Fruit fly (Drosophila melanogaster) whole organism, wandering third instar larva: Measurements from ENCODE around the gene Glyat.

ENCODE experiments used
- CG32264 ChIP-seq: fragments of 200-800 bp; sonication (Bioruptor generic); optimal IDR thresholded peaks from 2 replicates; lab custom pipeline; 2016; ENCODE audit warnings: missing biosample characterization, missing genetic modification characterization
- CG9705 ChIP-seq: fragments of 200-800 bp; sonication (Bioruptor generic); optimal IDR thresholded peaks from 2 replicates; lab custom pipeline; 2018; ENCODE audit warnings: missing biosample characterization, mild to moderate bottlenecking, missing genetic modification characterization
- CrebA ChIP-seq: fragments of 200-800 bp; sonication (Bioruptor generic); optimal IDR thresholded peaks from 2 replicates; lab custom pipeline; 2016; ENCODE audit warnings: missing biosample characterization, mild to moderate bottlenecking, missing genetic modification characterization, borderline replicate concordance
- Dfd ChIP-seq: fragments of >200 bp; optimal IDR thresholded peaks from 2 replicates; lab custom pipeline; 2017; ENCODE audit warnings: missing biosample characterization, missing genetic modification characterization
- Dif ChIP-seq: fragments of 200-275, 200-300 bp; sonication (Bioruptor generic); optimal IDR thresholded peaks from 2 replicates; lab custom pipeline; 2018; ENCODE audit warnings: missing biosample characterization, missing genetic modification characterization; ENCODE audit not compliant: partially characterized antibody
- GATAd ChIP-seq: sonication (Bioruptor generic); optimal IDR thresholded peaks from 2 replicates; lab custom pipeline; 2016; ENCODE audit warnings: missing biosample characterization, missing genetic modification characterization
- HLH106 ChIP-seq: fragments of 200-800 bp; optimal IDR thresholded peaks from 3 replicates; lab custom pipeline; 2019; ENCODE audit warnings: missing biosample characterization, mild to moderate bottlenecking, missing genetic modification characterization, moderate library complexity
- Hnf4 ChIP-seq: fragments of 200-800 bp; sonication (Bioruptor generic); optimal IDR thresholded peaks from 2 replicates; lab custom pipeline; 2016; ENCODE audit warnings: missing biosample characterization, mild to moderate bottlenecking, missing genetic modification characterization
- Hr78 ChIP-seq: fragments of >200 bp; optimal IDR thresholded peaks from 2 replicates; lab custom pipeline; 2017; ENCODE audit warnings: missing biosample characterization, missing genetic modification characterization
- Hr83 ChIP-seq: fragments of 200-300 bp; sonication (Bioruptor generic); optimal IDR thresholded peaks from 2 replicates; lab custom pipeline; 2016; ENCODE audit warnings: missing biosample characterization, mild to moderate bottlenecking, missing genetic modification characterization, moderate library complexity; ENCODE audit not compliant: poor library complexity, severe bottlenecking
- Jra ChIP-seq: sonication (Bioruptor generic); optimal IDR thresholded peaks from 2 replicates; lab custom pipeline; 2016; ENCODE audit warnings: missing biosample characterization, missing genetic modification characterization
- Mio ChIP-seq: sonication (Bioruptor generic); optimal IDR thresholded peaks from 2 replicates; lab custom pipeline; 2016; ENCODE audit warnings: missing biosample characterization, missing genetic modification characterization
- Myc ChIP-seq: fragments of >200 bp; optimal IDR thresholded peaks from 2 replicates; lab custom pipeline; 2017
- N ChIP-seq: fragments of >200 bp; optimal IDR thresholded peaks from 2 replicates; lab custom pipeline; 2018; ENCODE audit warnings: missing biosample characterization, missing external identifiers, missing genetic modification characterization
- OdsH ChIP-seq: fragments of 200-800 bp; sonication (Bioruptor generic); optimal IDR thresholded peaks from 2 replicates; lab custom pipeline; 2016; ENCODE audit warnings: missing biosample characterization, mild to moderate bottlenecking, missing genetic modification characterization
- Rel ChIP-seq, 2 experiments: fragments of 200-800 bp; sonication (Bioruptor generic) in 1 of 2; optimal IDR thresholded peaks; 2 replicates in 1 of 2; 3 replicates in 1 of 2; lab custom pipeline; 2016 to 2019; ENCODE audit warnings: mild to moderate bottlenecking in 2 of 2, missing biosample characterization in 2 of 2, missing genetic modification characterization in 2 of 2, moderate library complexity in 1 of 2
- Sp1 ChIP-seq: fragments of 200-800 bp; sonication (Bioruptor generic); optimal IDR thresholded peaks from 3 replicates; lab custom pipeline; 2019; ENCODE audit warnings: missing biosample characterization, mild to moderate bottlenecking, missing genetic modification characterization, moderate library complexity
- Vsx2 ChIP-seq: fragments of 200-300, 225-300 bp; sonication (Bioruptor generic); optimal IDR thresholded peaks from 2 replicates; lab custom pipeline; 2018; ENCODE audit warnings: missing biosample characterization, missing genetic modification characterization; ENCODE audit not compliant: partially characterized antibody
- br ChIP-seq: fragments of 200-800 bp; sonication (Bioruptor generic); optimal IDR thresholded peaks from 2 replicates; lab custom pipeline; 2016; ENCODE audit warnings: missing biosample characterization, missing genetic modification characterization
- brk ChIP-seq: fragments of 200-800 bp; sonication (Bioruptor generic); optimal IDR thresholded peaks from 2 replicates; lab custom pipeline; 2016; ENCODE audit warnings: missing biosample characterization, mild to moderate bottlenecking, missing genetic modification characterization
- dl ChIP-seq, 2 experiments: fragments of 175-275, 200-275 bp in 1 of 2; fragments of 200-275 bp in 1 of 2; sonication (Bioruptor generic); optimal IDR thresholded peaks; lab custom pipeline; 2018; ENCODE audit warnings: mild to moderate bottlenecking in 2 of 2, missing biosample characterization in 2 of 2, missing genetic modification characterization in 2 of 2, moderate library complexity in 2 of 2; ENCODE audit not compliant: partially characterized antibody in 2 of 2, insufficient read depth in 1 of 2
- dmrt93B ChIP-seq: fragments of 200-800 bp; sonication (Bioruptor generic); optimal IDR thresholded peaks from 2 replicates; lab custom pipeline; 2018; ENCODE audit warnings: missing biosample characterization, mild to moderate bottlenecking, missing genetic modification characterization
- dsf ChIP-seq: sonication (Bioruptor generic); optimal IDR thresholded peaks from 2 replicates; lab custom pipeline; 2016; ENCODE audit warnings: missing biosample characterization, missing genetic modification characterization, borderline replicate concordance
- ey ChIP-seq: fragments of 200-800 bp; sonication (Bioruptor generic); optimal IDR thresholded peaks from 2 replicates; lab custom pipeline; 2016; ENCODE audit warnings: missing biosample characterization, missing genetic modification characterization
- foxo ChIP-seq, 2 experiments: fragments of 200-800 bp; sonication (Bioruptor generic); optimal IDR thresholded peaks; 2 replicates in 1 of 2; 3 replicates in 1 of 2; lab custom pipeline; 2016 to 2017; ENCODE audit warnings: missing biosample characterization in 2 of 2, missing genetic modification characterization in 2 of 2
- fru ChIP-seq: fragments of 200-800 bp; sonication (Bioruptor generic); optimal IDR thresholded peaks from 3 replicates; lab custom pipeline; 2016; ENCODE audit warnings: missing biosample characterization, mild to moderate bottlenecking, missing genetic modification characterization
- h ChIP-seq: fragments of 200-800 bp; sonication (Bioruptor generic); optimal IDR thresholded peaks from 3 replicates; lab custom pipeline; 2016; ENCODE audit warnings: missing biosample characterization, mild to moderate bottlenecking, missing genetic modification characterization
- lola ChIP-seq: fragments of >200 bp; optimal IDR thresholded peaks from 2 replicates; lab custom pipeline; 2017; ENCODE audit warnings: missing biosample characterization, missing genetic modification characterization
- pan ChIP-seq: fragments of >200 bp; optimal IDR thresholded peaks from 2 replicates; lab custom pipeline; 2017
- psq ChIP-seq: fragments of 200-800 bp; sonication (Bioruptor generic); optimal IDR thresholded peaks from 3 replicates; lab custom pipeline; 2017; ENCODE audit warnings: missing biosample characterization, mild to moderate bottlenecking, missing genetic modification characterization, moderate library complexity
- rgr ChIP-seq: fragments of 200-800 bp; sonication (Bioruptor generic); optimal IDR thresholded peaks from 3 replicates; lab custom pipeline; 2016; ENCODE audit warnings: missing biosample characterization, mild to moderate bottlenecking, missing genetic modification characterization
- sv ChIP-seq: fragments of 200-800 bp; sonication (Bioruptor generic); optimal IDR thresholded peaks from 3 replicates; lab custom pipeline; 2016; ENCODE audit warnings: missing biosample characterization, missing genetic modification characterization
- woc ChIP-seq: sonication (Bioruptor generic); optimal IDR thresholded peaks from 2 replicates; lab custom pipeline; 2016; ENCODE audit warnings: missing biosample characterization, mild to moderate bottlenecking, missing genetic modification characterization

Glyat gene

DNA sequence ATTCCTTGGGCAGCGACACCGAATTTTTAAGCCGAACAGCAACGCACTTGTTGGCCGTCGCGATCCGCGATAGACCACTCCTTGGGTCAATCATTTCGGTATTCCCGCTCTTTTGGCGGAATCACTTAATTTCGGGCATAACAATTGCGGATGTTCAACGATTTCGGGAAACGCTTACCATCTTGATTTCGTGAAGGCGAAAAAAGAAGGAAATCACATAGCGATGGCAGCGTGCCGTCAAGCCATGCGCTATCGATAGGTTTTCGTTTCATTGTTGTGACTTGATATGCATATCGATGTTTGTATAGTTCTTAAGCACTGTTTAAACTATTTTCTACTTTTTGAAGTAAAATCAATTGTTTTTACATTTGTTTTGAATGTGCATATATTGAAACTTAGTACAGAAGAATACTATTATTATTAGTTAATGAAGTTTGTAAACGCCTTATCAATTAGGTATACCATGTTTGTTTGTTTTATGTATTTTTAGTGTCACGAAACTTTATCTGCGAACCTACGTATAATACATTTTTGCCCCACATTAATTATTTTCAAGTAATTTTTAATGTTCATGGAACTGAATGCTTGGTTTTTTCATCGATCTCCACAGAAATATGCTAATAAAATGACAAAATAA lies 32.3 kb upstream of the Glyat start, which contains the start of gene RpL36A (continued):
- TF ChIP-seq foxo (GFP tag; optimal IDR thresholded peaks at IDR 0.05; lab: Kevin White, UChicago) (peak in 1 of 2 experiments; percentile 45), Hr83 (GFP tag; lab: Kevin White, UChicago) (no peak), N (GFP tag; lab: Kevin White, UChicago) (no peak)
- TF ChIP-seq, all 38 proteins: peak for 9

DNA sequence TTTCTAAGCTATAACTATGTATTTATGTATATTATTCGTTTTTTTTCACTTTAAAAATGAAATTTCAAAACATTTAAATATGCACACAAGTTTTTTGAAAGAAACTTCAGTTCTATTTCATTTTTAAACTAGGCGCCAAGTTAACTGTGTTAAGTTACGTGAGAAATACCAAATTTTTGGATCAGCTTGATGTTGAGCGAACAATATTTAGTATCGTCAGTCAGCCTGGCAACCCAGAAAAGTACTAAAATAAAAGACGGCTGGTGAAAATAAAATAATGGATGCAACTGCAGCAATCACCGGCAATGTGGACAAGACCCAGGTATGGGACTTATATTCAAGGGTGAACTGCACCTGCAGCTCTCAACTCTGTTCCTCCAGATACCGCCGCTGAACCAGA lies 30.4 kb upstream of the Glyat start, which contains the start of gene CCDC53:
Gene CCDC53 (plus strand): TSS at position 235 of the 400 bp plus-strand sequence.
- TF ChIP-seq rgr: no peak
- TF ChIP-seq sv (GFP tag; lab: Kevin White, UChicago): no peak
- TF ChIP-seq lola (GFP tag; lab: Kevin White, UChicago): no peak
- no peak for TF ChIP-seq brk (GFP tag; lab: Kevin White, UChicago)
- TF ChIP-seq Myc (lab: Kevin White, UChicago): peak; percentile 56

dm6 chr2L:8039688-8040087 lies 29.2 kb upstream of the Glyat start, which contains the start of gene CG7367:
Gene CG7367 (minus strand): TSS chr2L:8039788.
- TF ChIP-seq lola (GFP tag; lab: Kevin White, UChicago) (no peak), CG9705 (no peak), Hr78 (GFP tag; lab: Kevin White, UChicago) (no peak), Rel (GFP tag; optimal IDR thresholded peaks at IDR 0.05; lab: Kevin White, UChicago) (no peak), Rel (tag; optimal IDR thresholded peaks at IDR 0.05; lab: Kevin White, UChicago) (no peak), woc (GFP tag; lab: Kevin White, UChicago) (no peak), Dif (GFP tag; lab: Kevin White, UChicago) (no peak), HLH106 (tag; lab: Kevin White, UChicago) (no peak), Hnf4 (GFP tag; lab: Kevin White, UChicago) (no peak), rgr (no peak), ey (GFP tag; lab: Kevin White, UChicago) (no peak), Vsx2 (GFP tag; lab: Kevin White, UChicago) (no peak), Dfd (GFP tag; lab: Kevin White, UChicago) (no peak)

dm6 chr2L:8034734-8035133 lies 24.3 kb upstream of the Glyat start:
- TF ChIP-seq HLH106 (tag; lab: Kevin White, UChicago) (no peak), h (GFP tag; lab: Kevin White, UChicago) (peak; percentile 31), Mio (no peak), dsf (GFP tag; lab: Kevin White, UChicago) (no peak), Rel (GFP tag; optimal IDR thresholded peaks at IDR 0.05; lab: Kevin White, UChicago) (no peak), Rel (tag; optimal IDR thresholded peaks at IDR 0.05; lab: Kevin White, UChicago) (no peak), br (peak; percentile 18), ey (GFP tag; lab: Kevin White, UChicago) (peak; percentile 39), fru (peak; percentile 43), Hnf4 (GFP tag; lab: Kevin White, UChicago) (peak; percentile 31), Myc (lab: Kevin White, UChicago) (no peak), rgr (peak; percentile 47), psq (GFP tag; lab: Kevin White, UChicago) (peak; percentile 16), foxo (GFP tag; optimal IDR thresholded peaks at IDR 0.05; lab: Kevin White, UChicago) (peak in 1 of 2 experiments; percentile 41), N (GFP tag; lab: Kevin White, UChicago) (no peak)

DNA sequence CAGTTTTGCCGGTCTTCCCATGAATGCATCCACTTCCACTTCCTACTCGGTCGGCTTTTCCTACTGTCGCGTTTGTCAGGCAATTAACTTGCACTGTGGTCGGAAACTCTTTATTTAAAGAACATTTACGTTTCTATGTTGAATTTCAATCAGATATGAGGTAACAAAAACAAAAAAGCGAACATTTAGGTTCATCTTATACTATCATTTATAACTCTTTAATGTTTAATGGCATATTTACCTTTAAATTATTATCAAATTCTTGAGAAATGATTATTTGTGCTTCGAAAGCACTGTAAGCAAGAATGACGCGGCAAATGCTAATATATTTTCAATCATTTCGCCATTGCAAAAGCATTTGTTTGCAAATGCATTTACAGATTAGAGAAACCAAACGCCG lies 23.3 kb upstream of the Glyat start:
- TF ChIP-seq ey (GFP tag; lab: Kevin White, UChicago): no peak
- TF ChIP-seq foxo (GFP tag; optimal IDR thresholded peaks at IDR 0.05; lab: Kevin White, UChicago): peak in 1 of 2 experiments; percentile 8
- TF ChIP-seq psq (GFP tag; lab: Kevin White, UChicago): peak; percentile 1
- no peak for TF ChIP-seq sv (GFP tag; lab: Kevin White, UChicago)
- peak; percentile 10 for TF ChIP-seq OdsH (GFP tag; lab: Kevin White, UChicago)
- peak; percentile 12 for TF ChIP-seq fru
- peak; percentile 21 for TF ChIP-seq h (GFP tag; lab: Kevin White, UChicago)

DNA sequence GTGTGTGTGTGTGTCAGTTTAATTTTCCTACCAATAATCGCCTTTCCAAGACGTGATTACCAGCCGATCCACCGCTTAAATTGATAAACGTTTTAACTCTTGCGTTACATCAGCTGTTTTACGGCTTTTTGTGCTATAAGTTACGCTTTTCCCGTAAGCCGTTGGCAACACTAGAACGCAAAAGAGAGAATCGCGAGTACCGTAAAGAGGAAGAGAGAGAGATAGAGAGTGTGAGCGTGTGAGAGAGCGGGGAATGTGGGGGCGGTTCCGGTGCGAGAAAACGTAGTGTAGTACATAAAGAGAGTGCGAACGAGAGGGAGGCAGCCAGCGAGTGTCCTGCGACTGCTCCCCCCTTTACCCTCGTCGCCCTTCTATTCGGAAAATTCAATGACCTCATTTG lies 21.1 kb upstream of the Glyat start:
- TF ChIP-seq pan (lab: Kevin White, UChicago): no peak
- no peak for TF ChIP-seq HLH106 (tag; lab: Kevin White, UChicago)
- no peak for TF ChIP-seq GATAd
- no peak for TF ChIP-seq Myc (lab: Kevin White, UChicago)
- TF ChIP-seq woc (GFP tag; lab: Kevin White, UChicago): no peak
- no peak for TF ChIP-seq Jra (GFP tag; lab: Kevin White, UChicago)
- TF ChIP-seq foxo (GFP tag; optimal IDR thresholded peaks at IDR 0.05; lab: Kevin White, UChicago): no peak
- TF ChIP-seq Dfd (GFP tag; lab: Kevin White, UChicago): no peak
- no peak for TF ChIP-seq fru
- no peak for TF ChIP-seq CG9705
- TF ChIP-seq CrebA: no peak
- TF ChIP-seq dl (GFP tag; optimal IDR thresholded peaks at IDR 0.05; lab: Kevin White, UChicago; ENCODE audit: insufficient read depth in 1 of 2, partially characterized antibody in 2 of 2): peak in 1 of 2 experiments; percentile 56
- no peak for TF ChIP-seq Rel (GFP tag; optimal IDR thresholded peaks at IDR 0.05; lab: Kevin White, UChicago)
- no peak for TF ChIP-seq Rel (tag; optimal IDR thresholded peaks at IDR 0.05; lab: Kevin White, UChicago)
- TF ChIP-seq OdsH (GFP tag; lab: Kevin White, UChicago): no peak
- no peak for TF ChIP-seq br
- no peak for TF ChIP-seq Vsx2 (GFP tag; lab: Kevin White, UChicago)
- TF ChIP-seq Mio: no peak
- TF ChIP-seq dmrt93B: no peak
- TF ChIP-seq Sp1: no peak
- TF ChIP-seq CG32264 (GFP tag; lab: Kevin White, UChicago): no peak
- no peak for TF ChIP-seq lola (GFP tag; lab: Kevin White, UChicago)
- peak; percentile 6 for TF ChIP-seq Hnf4 (GFP tag; lab: Kevin White, UChicago)
- no peak for TF ChIP-seq Hr78 (GFP tag; lab: Kevin White, UChicago)
